Fruit fly (Drosophila melanogaster) whole organism, wandering third instar larva: Measurements from ENCODE around the gene CG3544.

ENCODE experiments used
- Abd-B ChIP-seq: fragments of >200 bp; optimal IDR thresholded peaks from 2 replicates; lab custom pipeline; 2017; ENCODE audit warnings: missing biosample characterization, missing genetic modification characterization
- CG32264 ChIP-seq: fragments of 200-800 bp; sonication (Bioruptor generic); optimal IDR thresholded peaks from 2 replicates; lab custom pipeline; 2016; ENCODE audit warnings: missing biosample characterization, missing genetic modification characterization
- CG9705 ChIP-seq: fragments of 200-800 bp; sonication (Bioruptor generic); optimal IDR thresholded peaks from 2 replicates; lab custom pipeline; 2018; ENCODE audit warnings: missing biosample characterization, mild to moderate bottlenecking, missing genetic modification characterization
- Dfd ChIP-seq: fragments of >200 bp; optimal IDR thresholded peaks from 2 replicates; lab custom pipeline; 2017; ENCODE audit warnings: missing biosample characterization, missing genetic modification characterization
- Dif ChIP-seq: fragments of 200-275, 200-300 bp; sonication (Bioruptor generic); optimal IDR thresholded peaks from 2 replicates; lab custom pipeline; 2018; ENCODE audit warnings: missing biosample characterization, missing genetic modification characterization; ENCODE audit not compliant: partially characterized antibody
- GATAd ChIP-seq: sonication (Bioruptor generic); optimal IDR thresholded peaks from 2 replicates; lab custom pipeline; 2016; ENCODE audit warnings: missing biosample characterization, missing genetic modification characterization
- Hnf4 ChIP-seq: fragments of 200-800 bp; sonication (Bioruptor generic); optimal IDR thresholded peaks from 2 replicates; lab custom pipeline; 2016; ENCODE audit warnings: missing biosample characterization, mild to moderate bottlenecking, missing genetic modification characterization
- Hr78 ChIP-seq: fragments of >200 bp; optimal IDR thresholded peaks from 2 replicates; lab custom pipeline; 2017; ENCODE audit warnings: missing biosample characterization, missing genetic modification characterization
- Mio ChIP-seq: sonication (Bioruptor generic); optimal IDR thresholded peaks from 2 replicates; lab custom pipeline; 2016; ENCODE audit warnings: missing biosample characterization, missing genetic modification characterization
- Myc ChIP-seq: fragments of >200 bp; optimal IDR thresholded peaks from 2 replicates; lab custom pipeline; 2017
- N ChIP-seq: fragments of >200 bp; optimal IDR thresholded peaks from 2 replicates; lab custom pipeline; 2018; ENCODE audit warnings: missing biosample characterization, missing external identifiers, missing genetic modification characterization
- OdsH ChIP-seq: fragments of 200-800 bp; sonication (Bioruptor generic); optimal IDR thresholded peaks from 2 replicates; lab custom pipeline; 2016; ENCODE audit warnings: missing biosample characterization, mild to moderate bottlenecking, missing genetic modification characterization
- Rel ChIP-seq, 2 experiments: fragments of 200-800 bp; sonication (Bioruptor generic) in 1 of 2; optimal IDR thresholded peaks; 2 replicates in 1 of 2; 3 replicates in 1 of 2; lab custom pipeline; 2016 to 2019; ENCODE audit warnings: mild to moderate bottlenecking in 2 of 2, missing biosample characterization in 2 of 2, missing genetic modification characterization in 2 of 2, moderate library complexity in 1 of 2
- Sp1 ChIP-seq: fragments of 200-800 bp; sonication (Bioruptor generic); optimal IDR thresholded peaks from 3 replicates; lab custom pipeline; 2019; ENCODE audit warnings: missing biosample characterization, mild to moderate bottlenecking, missing genetic modification characterization, moderate library complexity
- Vsx2 ChIP-seq: fragments of 200-300, 225-300 bp; sonication (Bioruptor generic); optimal IDR thresholded peaks from 2 replicates; lab custom pipeline; 2018; ENCODE audit warnings: missing biosample characterization, missing genetic modification characterization; ENCODE audit not compliant: partially characterized antibody
- br ChIP-seq: fragments of 200-800 bp; sonication (Bioruptor generic); optimal IDR thresholded peaks from 2 replicates; lab custom pipeline; 2016; ENCODE audit warnings: missing biosample characterization, missing genetic modification characterization
- brk ChIP-seq: fragments of 200-800 bp; sonication (Bioruptor generic); optimal IDR thresholded peaks from 2 replicates; lab custom pipeline; 2016; ENCODE audit warnings: missing biosample characterization, mild to moderate bottlenecking, missing genetic modification characterization
- dl ChIP-seq, 2 experiments: fragments of 175-275, 200-275 bp in 1 of 2; fragments of 200-275 bp in 1 of 2; sonication (Bioruptor generic); optimal IDR thresholded peaks; lab custom pipeline; 2018; ENCODE audit warnings: mild to moderate bottlenecking in 2 of 2, missing biosample characterization in 2 of 2, missing genetic modification characterization in 2 of 2, moderate library complexity in 2 of 2; ENCODE audit not compliant: partially characterized antibody in 2 of 2, insufficient read depth in 1 of 2
- dmrt93B ChIP-seq: fragments of 200-800 bp; sonication (Bioruptor generic); optimal IDR thresholded peaks from 2 replicates; lab custom pipeline; 2018; ENCODE audit warnings: missing biosample characterization, mild to moderate bottlenecking, missing genetic modification characterization
- ey ChIP-seq: fragments of 200-800 bp; sonication (Bioruptor generic); optimal IDR thresholded peaks from 2 replicates; lab custom pipeline; 2016; ENCODE audit warnings: missing biosample characterization, missing genetic modification characterization
- foxo ChIP-seq, 2 experiments: fragments of 200-800 bp; sonication (Bioruptor generic); optimal IDR thresholded peaks; 2 replicates in 1 of 2; 3 replicates in 1 of 2; lab custom pipeline; 2016 to 2017; ENCODE audit warnings: missing biosample characterization in 2 of 2, missing genetic modification characterization in 2 of 2
- fru ChIP-seq: fragments of 200-800 bp; sonication (Bioruptor generic); optimal IDR thresholded peaks from 3 replicates; lab custom pipeline; 2016; ENCODE audit warnings: missing biosample characterization, mild to moderate bottlenecking, missing genetic modification characterization
- h ChIP-seq: fragments of 200-800 bp; sonication (Bioruptor generic); optimal IDR thresholded peaks from 3 replicates; lab custom pipeline; 2016; ENCODE audit warnings: missing biosample characterization, mild to moderate bottlenecking, missing genetic modification characterization
- jim ChIP-seq: fragments of 175-275, 200-325 bp; sonication (Bioruptor generic); optimal IDR thresholded peaks from 2 replicates; lab custom pipeline; 2016; ENCODE audit warnings: missing biosample characterization, mild to moderate bottlenecking, missing genetic modification characterization
- psq ChIP-seq: fragments of 200-800 bp; sonication (Bioruptor generic); optimal IDR thresholded peaks from 3 replicates; lab custom pipeline; 2017; ENCODE audit warnings: missing biosample characterization, mild to moderate bottlenecking, missing genetic modification characterization, moderate library complexity
- sage ChIP-seq: fragments of 200-800 bp; sonication (Bioruptor generic); optimal IDR thresholded peaks from 2 replicates; lab custom pipeline; 2016; ENCODE audit warnings: missing biosample characterization, mild to moderate bottlenecking, missing genetic modification characterization
- sv ChIP-seq: fragments of 200-800 bp; sonication (Bioruptor generic); optimal IDR thresholded peaks from 3 replicates; lab custom pipeline; 2016; ENCODE audit warnings: missing biosample characterization, missing genetic modification characterization
- woc ChIP-seq: sonication (Bioruptor generic); optimal IDR thresholded peaks from 2 replicates; lab custom pipeline; 2016; ENCODE audit warnings: missing biosample characterization, mild to moderate bottlenecking, missing genetic modification characterization

The CG3544 gene

dm6 chr2L:825768-826263 lies 41.7 kb downstream of the CG3544 start, which contains the start of the genes CG3862 and dock (continued):
- TF ChIP-seq sage (no peak), dmrt93B (GFP tag; lab: Kevin White, UChicago) (no peak), N (GFP tag; lab: Kevin White, UChicago) (peak; percentile 18), Dif (GFP tag; lab: Kevin White, UChicago) (no peak), Abd-B (GFP tag; lab: Kevin White, UChicago) (no peak)

dm6 chr2L:826388-826787 lies 42.3 kb downstream of the CG3544 start:
- TF ChIP-seq Hr78 (GFP tag; lab: Kevin White, UChicago) (no peak), sv (GFP tag; lab: Kevin White, UChicago) (no peak), N (GFP tag; lab: Kevin White, UChicago) (no peak), Myc (lab: Kevin White, UChicago) (no peak), CG9705 (GFP tag; lab: Kevin White, UChicago) (no peak), dl (GFP tag; optimal IDR thresholded peaks at IDR 0.05; lab: Kevin White, UChicago; ENCODE audit: insufficient read depth in 1 of 2, partially characterized antibody in 2 of 2) (peak; percentile 85 to 90), Dif (GFP tag; lab: Kevin White, UChicago) (peak; percentile 84), woc (no peak), br (GFP tag; lab: Kevin White, UChicago) (no peak), jim (GFP tag; lab: Kevin White, UChicago) (no peak), Vsx2 (GFP tag; lab: Kevin White, UChicago) (no peak), Hnf4 (GFP tag; lab: Kevin White, UChicago) (no peak)

- TF ChIP-seq jim (GFP tag; lab: Kevin White, UChicago) = no peak
- TF ChIP-seq fru (GFP tag; lab: Kevin White, UChicago) = no peak
- no peak for TF ChIP-seq Dfd (GFP tag; lab: Kevin White, UChicago)
- TF ChIP-seq N (GFP tag; lab: Kevin White, UChicago) = no peak
- no peak for TF ChIP-seq h
- TF ChIP-seq Rel (GFP tag; optimal IDR thresholded peaks at IDR 0.05; lab: Kevin White, UChicago) = no peak
- no peak for TF ChIP-seq Rel (tag; optimal IDR thresholded peaks at IDR 0.05; lab: Kevin White, UChicago)
- TF ChIP-seq sv (GFP tag; lab: Kevin White, UChicago) = no peak
- TF ChIP-seq Hr78 (GFP tag; lab: Kevin White, UChicago) = no peak
- no peak for TF ChIP-seq ey (GFP tag; lab: Kevin White, UChicago)
These were observed 42.9 kb downstream of the CG3544 start for dm6 chr2L:827049-827448.

- TF ChIP-seq psq (GFP tag; lab: Kevin White, UChicago) = peak; percentile 18
- TF ChIP-seq Mio (GFP tag; lab: Kevin White, UChicago) = no peak
- peak; percentile 24 for TF ChIP-seq h
- TF ChIP-seq brk = no peak
- no peak for TF ChIP-seq N (GFP tag; lab: Kevin White, UChicago)
- no peak for TF ChIP-seq Rel (GFP tag; optimal IDR thresholded peaks at IDR 0.05; lab: Kevin White, UChicago)
- TF ChIP-seq Rel (tag; optimal IDR thresholded peaks at IDR 0.05; lab: Kevin White, UChicago) = peak; percentile 99
- no peak for TF ChIP-seq Vsx2 (GFP tag; lab: Kevin White, UChicago)
- peak; percentile 28 for TF ChIP-seq br (GFP tag; lab: Kevin White, UChicago)
- peak; percentile 5 for TF ChIP-seq Sp1 (GFP tag; lab: Kevin White, UChicago)
- peak; percentile 17 for TF ChIP-seq Dif (GFP tag; lab: Kevin White, UChicago)
- no peak for TF ChIP-seq CG32264 (GFP tag; lab: Kevin White, UChicago)
- peak; percentile 26 for TF ChIP-seq OdsH (GFP tag; lab: Kevin White, UChicago)
- no peak for TF ChIP-seq woc
- TF ChIP-seq GATAd (GFP tag; lab: Kevin White, UChicago) = no peak
- TF ChIP-seq foxo (GFP tag; optimal IDR thresholded peaks at IDR 0.05; lab: Kevin White, UChicago) = peak in 1 of 2 experiments; percentile 18
- no peak for TF ChIP-seq sv (GFP tag; lab: Kevin White, UChicago)
- TF ChIP-seq Hnf4 (GFP tag; lab: Kevin White, UChicago) = peak; percentile 17
These were observed 43.6 kb downstream of the CG3544 start for dm6 chr2L:827516-828362.
